Worm (Caenorhabditis elegans) whole organism, L4 larva: ENCODE data around the gene gpa-4.
A peak's percentile ranks its signal among the peaks of the same experiment; 100 is the strongest.

Experiments
- F37D6.2 ChIP-seq: sonication (generic microtip); optimal IDR thresholded peaks from 2 replicates; lab custom pipeline; 2016; ENCODE audit warnings: mild to moderate bottlenecking, missing genetic modification characterization, missing compliant biosample characterization
- F44E2.7 ChIP-seq: fragments of 200-800 bp; sonication (Bioruptor generic); IDR thresholded peaks from 2 replicates; pipeline ENCODE4 v2.1.2; 2022; ENCODE audit warnings: missing genetic modification characterization, missing compliant biosample characterization
- F49E8.2 ChIP-seq: sonication (generic microtip); optimal IDR thresholded peaks from 2 replicates; lab custom pipeline; 2016; ENCODE audit warnings: missing compliant biosample characterization, mild to moderate bottlenecking, missing genetic modification characterization, borderline replicate concordance
- aha-1 ChIP-seq: fragments of 150-350 bp; peaks from one replicate; lab custom pipeline; 2014; ENCODE audit warnings: missing biosample characterization, missing genetic modification characterization
- arid-1 ChIP-seq: fragments of 200-800 bp; sonication (Bioruptor generic); conservative IDR thresholded peaks from 2 replicates; pipeline ENCODE4 v1.3.6; 2022; ENCODE audit warnings: missing genetic modification reagents, missing genetic modification characterization, missing compliant biosample characterization
- attf-4 ChIP-seq: sonication (generic microtip); optimal IDR thresholded peaks from 3 replicates; lab custom pipeline; 2017; ENCODE audit warnings: missing biosample characterization, missing genetic modification characterization
- ceh-20 ChIP-seq: fragments of 200-800 bp; sonication (Bioruptor generic); IDR thresholded peaks from 2 replicates; pipeline ENCODE4 v1.3.6; 2022; ENCODE audit warnings: missing genetic modification reagents, missing genetic modification characterization, missing compliant biosample characterization
- ceh-28 ChIP-seq: fragments of 150-350 bp; optimal IDR thresholded peaks from 2 replicates; lab custom pipeline; 2014; ENCODE audit warnings: missing biosample characterization, missing genetic modification reagents, missing genetic modification characterization
- ceh-44 ChIP-seq: fragments of 200-800 bp; sonication (Bioruptor generic); IDR thresholded peaks from 2 replicates; pipeline ENCODE4 v1.3.6; 2022; ENCODE audit warnings: missing genetic modification reagents, missing genetic modification characterization, missing compliant biosample characterization
- ctbp-1 ChIP-seq: fragments of 200-800 bp; sonication (Bioruptor generic); IDR thresholded peaks from 2 replicates; pipeline ENCODE4 v1.3.6; 2022; ENCODE audit warnings: missing genetic modification reagents, missing genetic modification characterization, missing compliant biosample characterization
- daf-16 ChIP-seq, 3 experiments: sonication (generic microtip); optimal IDR thresholded peaks; 2 replicates each; lab custom pipeline; 2016 to 2017; ENCODE audit warnings: missing genetic modification characterization in 3 of 3, missing genetic modification reagents in 3 of 3, mild to moderate bottlenecking in 2 of 3, missing compliant biosample characterization in 2 of 3, missing biosample characterization in 1 of 3, moderate library complexity in 1 of 3
- dmd-6 ChIP-seq: fragments of 200-800 bp; sonication (Bioruptor generic); IDR thresholded peaks from 2 replicates; pipeline ENCODE4 v1.3.6; 2022; ENCODE audit warnings: missing genetic modification reagents, missing genetic modification characterization, missing compliant biosample characterization
- dmd-9 ChIP-seq: fragments of 200-800 bp; sonication (Bioruptor generic); IDR thresholded peaks from 2 replicates; pipeline ENCODE4 v1.3.6; 2022; ENCODE audit warnings: missing genetic modification reagents, missing genetic modification characterization, missing compliant biosample characterization
- duxl-1 ChIP-seq: sonication (generic microtip); optimal IDR thresholded peaks from 2 replicates; lab custom pipeline; 2016; ENCODE audit warnings: mild to moderate bottlenecking, missing genetic modification characterization, moderate library complexity, missing compliant biosample characterization; ENCODE audit not compliant: poor library complexity
- egl-43 ChIP-seq: fragments of 200-800 bp; sonication (Bioruptor generic); IDR thresholded peaks from 2 replicates; pipeline ENCODE4 v1.3.6; 2022; ENCODE audit warnings: missing genetic modification reagents, missing genetic modification characterization, missing compliant biosample characterization
- gei-8 ChIP-seq: fragments of 200-800 bp; sonication (Bioruptor generic); optimal IDR thresholded peaks from 2 replicates; lab custom pipeline; 2018; ENCODE audit warnings: mild to moderate bottlenecking, missing genetic modification characterization, missing compliant biosample characterization
- hlh-11 ChIP-seq: fragments of 200-800 bp; sonication (Bioruptor generic); optimal IDR thresholded peaks from 2 replicates; lab custom pipeline; 2018; ENCODE audit warnings: mild to moderate bottlenecking, missing genetic modification characterization, missing compliant biosample characterization
- hlh-30 ChIP-seq: sonication (generic microtip); optimal IDR thresholded peaks from 2 replicates; lab custom pipeline; 2017; ENCODE audit warnings: antibody characterized with exemption, mild to moderate bottlenecking, missing genetic modification characterization, missing compliant biosample characterization; ENCODE audit not compliant: insufficient read depth
- lin-1 ChIP-seq: fragments of 200-800 bp; sonication (Bioruptor generic); IDR thresholded peaks from 2 replicates; pipeline ENCODE4 v1.3.6; 2022; ENCODE audit warnings: missing genetic modification reagents, missing genetic modification characterization, missing compliant biosample characterization
- lin-13 ChIP-seq: fragments of 150-350 bp; optimal IDR thresholded peaks from 2 replicates; lab custom pipeline; 2014; ENCODE audit warnings: missing biosample characterization, missing genetic modification reagents, missing genetic modification characterization
- lin-15B ChIP-seq: fragments of 150-350 bp; sonication (generic microtip); optimal IDR thresholded peaks from 3 replicates; lab custom pipeline; 2014; ENCODE audit warnings: missing biosample characterization, missing genetic modification characterization
- lin-29 ChIP-seq: fragments of 200-800 bp; sonication (Bioruptor generic); IDR thresholded peaks from 2 replicates; pipeline ENCODE4 v1.3.6; 2022; ENCODE audit warnings: missing genetic modification reagents, missing genetic modification characterization, missing compliant biosample characterization
- lin-38 ChIP-seq: fragments of 200-800 bp; sonication (Bioruptor generic); IDR thresholded peaks from 2 replicates; pipeline ENCODE4 v1.3.6; 2022; ENCODE audit warnings: missing genetic modification reagents, missing genetic modification characterization, missing compliant biosample characterization
- mdl-1 ChIP-seq, 2 experiments: fragments of 150-350 bp in 1 of 2; sonication (generic microtip) in 1 of 2; optimal IDR thresholded peaks; 2 replicates each; lab custom pipeline; 2014 to 2017; ENCODE audit warnings: missing biosample characterization in 2 of 2, missing genetic modification characterization in 2 of 2
- mdt-29 ChIP-seq: fragments of 200-800 bp; sonication (Bioruptor generic); IDR thresholded peaks from 2 replicates; pipeline ENCODE4 v1.3.6; 2022; ENCODE audit warnings: missing genetic modification reagents, missing genetic modification characterization, missing compliant biosample characterization
- mep-1 ChIP-seq: fragments of 150-350 bp; sonication (generic microtip); optimal IDR thresholded peaks from 3 replicates; lab custom pipeline; 2014; ENCODE audit warnings: missing biosample characterization, missing genetic modification characterization
- mxl-3 ChIP-seq: fragments of 200-800 bp; sonication (Bioruptor generic); optimal IDR thresholded peaks from 2 replicates; lab custom pipeline; 2018; ENCODE audit warnings: mild to moderate bottlenecking, missing genetic modification characterization, missing compliant biosample characterization
- nhr-10 ChIP-seq: fragments of 150-350 bp; optimal IDR thresholded peaks from 2 replicates; lab custom pipeline; 2014; ENCODE audit warnings: missing biosample characterization, missing genetic modification characterization
- nhr-11 ChIP-seq: fragments of 150-350 bp; optimal IDR thresholded peaks from 2 replicates; lab custom pipeline; 2014; ENCODE audit warnings: missing biosample characterization, missing genetic modification characterization
- nhr-111 ChIP-seq: fragments of 200-800 bp; sonication (Bioruptor generic); optimal IDR thresholded peaks from 2 replicates; lab custom pipeline; 2018; ENCODE audit warnings: mild to moderate bottlenecking, missing genetic modification characterization, missing compliant biosample characterization
- nhr-41 ChIP-seq: fragments of 200-800 bp; sonication (Bioruptor generic); IDR thresholded peaks from 2 replicates; pipeline ENCODE4 v1.3.6; 2022; ENCODE audit warnings: missing genetic modification reagents, missing genetic modification characterization, missing compliant biosample characterization
- nhr-42 ChIP-seq: fragments of 200-800 bp; sonication (Bioruptor generic); IDR thresholded peaks from 2 replicates; pipeline ENCODE4 v1.3.6; 2022; ENCODE audit warnings: missing genetic modification characterization, missing compliant biosample characterization
- nhr-48 ChIP-seq: sonication (generic microtip); optimal IDR thresholded peaks from 2 replicates; lab custom pipeline; 2016; ENCODE audit warnings: mild to moderate bottlenecking, missing genetic modification characterization, missing compliant biosample characterization
- nhr-76 ChIP-seq: fragments of 150-350 bp; optimal IDR thresholded peaks from 2 replicates; lab custom pipeline; 2014; ENCODE audit warnings: missing biosample characterization, missing genetic modification characterization
- nhr-77 ChIP-seq: fragments of 150-350 bp; optimal IDR thresholded peaks from 2 replicates; lab custom pipeline; 2014; ENCODE audit warnings: missing biosample characterization, missing genetic modification characterization
- php-3 ChIP-seq: fragments of 200-800 bp; sonication (Bioruptor generic); IDR thresholded peaks from 2 replicates; pipeline ENCODE4 v1.3.6; 2022; ENCODE audit warnings: missing genetic modification reagents, missing genetic modification characterization, missing compliant biosample characterization
- pqm-1 ChIP-seq: sonication (generic microtip); optimal IDR thresholded peaks from 2 replicates; lab custom pipeline; 2017; ENCODE audit warnings: missing biosample characterization, missing genetic modification characterization
- spr-1 ChIP-seq: sonication (generic microtip); optimal IDR thresholded peaks from 2 replicates; lab custom pipeline; 2016; ENCODE audit warnings: mild to moderate bottlenecking, missing genetic modification characterization, missing compliant biosample characterization
- tra-1 ChIP-seq: fragments of 200-800 bp; sonication (Bioruptor generic); IDR thresholded peaks from 2 replicates; pipeline ENCODE4 v1.3.6; 2022; ENCODE audit warnings: missing genetic modification reagents, missing genetic modification characterization, missing compliant biosample characterization
- unc-130 ChIP-seq: sonication (generic microtip); optimal IDR thresholded peaks from 2 replicates; lab custom pipeline; 2016; ENCODE audit warnings: missing genetic modification reagents, missing genetic modification characterization, missing compliant biosample characterization
- unc-39 ChIP-seq: sonication (generic microtip); optimal IDR thresholded peaks from 2 replicates; lab custom pipeline; 2017; ENCODE audit warnings: missing biosample characterization, missing genetic modification characterization
- unc-62 ChIP-seq, 3 experiments: fragments of 150-350 bp in 1 of 3; sonication (generic microtip); optimal IDR thresholded peaks in 2 of 3; peaks in 1 of 3; 1 replicate in 1 of 3; 2 replicates in 2 of 3; lab custom pipeline; 2014 to 2017; ENCODE audit warnings: missing biosample characterization in 3 of 3, missing genetic modification characterization in 3 of 3, missing genetic modification reagents in 3 of 3, missing genotype in 1 of 3
- zfp-3 ChIP-seq: fragments of 200-800 bp; sonication (Bioruptor generic); conservative IDR thresholded peaks from 2 replicates; pipeline ENCODE4 v1.3.6; 2022; ENCODE audit warnings: missing genetic modification reagents, missing genetic modification characterization, missing compliant biosample characterization
- ztf-7 ChIP-seq: fragments of 150-350 bp; optimal IDR thresholded peaks from 2 replicates; lab custom pipeline; 2014; ENCODE audit warnings: missing biosample characterization, missing genetic modification characterization

Gene gpa-4

DNA sequence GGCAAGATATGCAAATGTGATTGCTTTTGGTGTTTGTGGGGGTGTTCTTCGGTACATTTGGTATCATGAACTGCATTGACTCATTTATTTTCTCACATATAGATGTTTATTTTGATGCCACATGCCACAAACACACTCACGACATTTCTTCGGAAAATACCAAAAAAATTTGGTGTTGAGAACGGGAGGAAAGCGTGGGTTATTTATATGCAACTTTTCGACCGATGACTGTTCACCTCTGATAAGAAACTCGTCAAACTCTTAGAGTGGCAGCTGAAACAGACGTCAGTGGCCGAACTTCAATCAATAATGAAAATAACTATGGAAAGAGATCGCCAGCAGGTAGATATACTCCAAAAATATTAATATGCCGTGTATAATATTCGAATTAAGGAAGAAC, 23.1 kb upstream of the gpa-4 start (continued):
- TF ChIP-seq egl-43 (GFP tag; lab: Robert Waterston, UW): no peak
- TF ChIP-seq mep-1 (tag; lab: Kevin White, UChicago): no peak
- TF ChIP-seq ztf-7: no peak
- TF ChIP-seq mdl-1 (tag; optimal IDR thresholded peaks at IDR 0.05; lab: Kevin White, UChicago): no peak
- TF ChIP-seq dmd-6: peak; percentile 43; the same call in 1 of the 2 replicates
- TF ChIP-seq F44E2.7 (GFP tag; lab: Robert Waterston, UW): no peak
- no peak for TF ChIP-seq nhr-77 (tag; lab: Kevin White, UChicago)
- no peak for TF ChIP-seq lin-29 (GFP tag; lab: Robert Waterston, UW)
- peak; percentile 32 for TF ChIP-seq hlh-11 (tag; lab: Kevin White, UChicago)
- no peak for TF ChIP-seq nhr-10 (tag; lab: Kevin White, UChicago)
- no peak for TF ChIP-seq lin-15B (tag; lab: Kevin White, UChicago)
- TF ChIP-seq nhr-76 (tag; lab: Kevin White, UChicago): no peak
- TF ChIP-seq tra-1 (GFP tag; lab: Robert Waterston, UW): no peak
- no peak for TF ChIP-seq php-3 (GFP tag; lab: Robert Waterston, UW)
- TF ChIP-seq ctbp-1 (GFP tag; lab: Robert Waterston, UW): no peak
- TF ChIP-seq mdt-29 (GFP tag; lab: Robert Waterston, UW): no peak
- peak; percentile 32; the same call in 1 of the 2 replicates for TF ChIP-seq lin-38 (GFP tag; lab: Robert Waterston, UW)
- no peak for TF ChIP-seq lin-13 (GFP tag; lab: Kevin White, UChicago)

ce11 chrIV:378838-379237, 22.7 kb upstream of the gpa-4 start:
- TF ChIP-seq nhr-42 (GFP tag; lab: Robert Waterston, UW) (no peak), nhr-11 (tag; lab: Kevin White, UChicago) (peak; percentile 38), lin-1 (GFP tag; lab: Robert Waterston, UW) (no peak), mxl-3 (GFP tag; lab: Kevin White, UChicago) (peak; percentile 36)

DNA sequence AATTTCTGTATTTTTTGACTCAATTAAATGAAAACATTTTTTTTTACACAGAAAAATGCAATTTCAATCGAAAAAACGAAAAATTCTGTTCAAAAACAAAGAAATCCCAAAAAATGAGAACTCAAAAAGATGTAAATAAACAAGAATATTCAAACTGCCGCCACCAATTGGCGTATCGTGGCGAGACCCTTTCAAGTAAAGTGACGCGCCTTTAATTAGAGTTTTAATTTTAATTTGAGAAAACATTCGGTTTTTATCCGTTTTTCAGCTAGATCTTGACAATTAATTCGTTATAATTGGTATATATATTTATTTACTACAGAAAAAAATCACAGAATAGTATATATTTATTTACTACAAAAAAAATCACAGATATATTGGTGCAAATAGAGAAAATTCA, 21.9 kb upstream of the gpa-4 start:
- TF ChIP-seq ceh-28 (tag; lab: Kevin White, UChicago) (no peak), F49E8.2 (tag; lab: Kevin White, UChicago) (peak; percentile 21), lin-38 (GFP tag; lab: Robert Waterston, UW) (peak; percentile 30; the same call in 1 of the 2 replicates), aha-1 (peak; percentile 56), daf-16 (GFP tag; optimal IDR thresholded peaks at IDR 0.05; lab: Kevin White, UChicago) (no peak), daf-16 (tag; optimal IDR thresholded peaks at IDR 0.05; lab: Kevin White, UChicago) (peak; percentile 4), unc-130 (GFP tag; lab: Kevin White, UChicago) (peak; percentile 27), ceh-20 (GFP tag; lab: Robert Waterston, UW) (no peak), unc-62 (GFP tag; optimal IDR thresholded peaks at IDR 0.05 in 1 of 2; lab: Kevin White, UChicago) (peak in 1 of 2 experiments; percentile 67), unc-62 (tag; optimal IDR thresholded peaks at IDR 0.05; lab: Kevin White, UChicago) (no peak)

ce11 chrIV:383135-383731, 18.3 kb upstream of the gpa-4 start, which contains the start of gene spl-1:
Gene spl-1, minus strand, starts transcription at chrIV:383185.
- TF ChIP-seq ceh-44 (GFP tag; lab: Robert Waterston, UW) (no peak), aha-1 (no peak), ceh-20 (GFP tag; lab: Robert Waterston, UW) (no peak), zfp-3 (GFP tag; lab: Robert Waterston, UW) (no peak), F37D6.2 (tag; lab: Kevin White, UChicago) (no peak), F49E8.2 (tag; lab: Kevin White, UChicago) (no peak), spr-1 (tag; lab: Kevin White, UChicago) (no peak), attf-4 (tag; lab: Kevin White, UChicago) (no peak), lin-1 (GFP tag; lab: Robert Waterston, UW) (no peak), gei-8 (GFP tag; lab: Kevin White, UChicago) (no peak), nhr-48 (tag; lab: Kevin White, UChicago) (no peak), nhr-41 (GFP tag; lab: Robert Waterston, UW) (no peak), nhr-77 (tag; lab: Kevin White, UChicago) (peak; percentile 68), nhr-111 (GFP tag; lab: Kevin White, UChicago) (no peak), F44E2.7 (GFP tag; lab: Robert Waterston, UW) (no peak), arid-1 (GFP tag; lab: Robert Waterston, UW) (no peak), dmd-9 (GFP tag; lab: Robert Waterston, UW) (no peak), ztf-7 (no peak), hlh-30 (no peak), unc-39 (tag; lab: Kevin White, UChicago) (no peak), duxl-1 (tag; lab: Kevin White, UChicago) (no peak), pqm-1 (peak; percentile 63)
